Worm (Caenorhabditis elegans): ENCODE data around the gene hex-1.
A peak's percentile ranks its signal among the peaks of the same experiment; 100 is the strongest.

Gene hex-1

DNA sequence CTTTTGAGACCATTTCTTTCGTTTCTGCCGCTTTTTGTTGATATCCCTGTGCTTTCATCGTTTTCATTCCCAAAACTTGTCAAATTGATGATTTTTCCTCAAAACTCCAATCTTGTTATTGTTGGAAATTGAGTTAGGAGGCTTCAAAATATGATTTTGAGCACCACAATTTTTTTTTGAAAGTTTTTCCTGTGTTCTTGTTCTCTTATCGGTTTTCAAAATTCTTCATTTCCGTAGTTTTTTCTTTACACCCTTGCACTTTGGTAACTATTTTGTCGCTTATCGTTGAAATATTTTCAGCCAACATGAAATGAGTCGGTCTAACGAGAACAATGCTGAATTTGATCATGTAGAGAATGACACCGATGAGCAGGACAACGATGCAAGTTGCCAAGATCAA is 40.4 kb upstream of the hex-1 start, which contains the start of gene F48B9.1:
Gene F48B9.1, plus strand, starts transcription at position 301 of the 400 bp plus-strand sequence.
- TF ChIP-seq nhr-12 (tag; optimal IDR thresholded peaks at IDR 0.05), result no peak
- no peak for TF ChIP-seq cnd-1 (tag; optimal IDR thresholded peaks at IDR 0.05)
- TF ChIP-seq ceh-83 (GFP tag; optimal IDR thresholded peaks at IDR 0.05), result no peak
- TF ChIP-seq hlh-1 (tag; optimal IDR thresholded peaks at IDR 0.05), result no peak
- TF ChIP-seq sem-2 (GFP tag; optimal IDR thresholded peaks at IDR 0.05), result no peak
- no peak for TF ChIP-seq M03D4.4 (tag; optimal IDR thresholded peaks at IDR 0.05)
- TF ChIP-seq elt-1 (tag; optimal IDR thresholded peaks at IDR 0.05; ENCODE audit: borderline replicate concordance, insufficient read depth), result no peak
- TF ChIP-seq pha-4 (tag; optimal IDR thresholded peaks at IDR 0.05), result no peak

DNA sequence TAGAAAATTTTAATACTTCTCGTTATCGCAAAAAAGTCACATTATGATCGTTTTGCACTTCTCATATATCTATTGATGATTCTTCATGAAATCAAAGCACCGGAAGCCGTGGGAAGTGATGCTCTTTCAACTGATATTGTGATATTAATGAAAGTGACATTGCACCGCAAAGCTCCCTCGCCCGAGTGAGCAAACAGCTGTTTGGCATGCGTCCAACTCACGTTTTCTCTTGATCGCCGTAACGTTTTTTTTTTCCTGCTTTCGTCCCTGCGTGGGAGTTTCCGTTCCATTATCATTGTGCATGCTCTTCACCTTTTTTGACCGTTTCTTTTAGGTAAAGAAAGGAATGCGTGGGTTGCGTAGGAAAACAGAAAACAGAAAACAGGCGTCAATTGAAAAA is 32.1 kb upstream of the hex-1 start:
- TF ChIP-seq tbx-8 (GFP tag; optimal IDR thresholded peaks at IDR 0.05) (no peak), ceh-43 (GFP tag; optimal IDR thresholded peaks at IDR 0.05) (no peak), hlh-1 (tag; optimal IDR thresholded peaks at IDR 0.05) (peak; percentile 83), ztf-11 (tag; optimal IDR thresholded peaks at IDR 0.05) (no peak), unc-120 (tag; optimal IDR thresholded peaks at IDR 0.05; ENCODE audit: poor library complexity, severe bottlenecking) (peak; percentile 29), mls-2 (tag; optimal IDR thresholded peaks at IDR 0.05) (no peak), unc-39 (tag; optimal IDR thresholded peaks at IDR 0.05) (no peak)

DNA sequence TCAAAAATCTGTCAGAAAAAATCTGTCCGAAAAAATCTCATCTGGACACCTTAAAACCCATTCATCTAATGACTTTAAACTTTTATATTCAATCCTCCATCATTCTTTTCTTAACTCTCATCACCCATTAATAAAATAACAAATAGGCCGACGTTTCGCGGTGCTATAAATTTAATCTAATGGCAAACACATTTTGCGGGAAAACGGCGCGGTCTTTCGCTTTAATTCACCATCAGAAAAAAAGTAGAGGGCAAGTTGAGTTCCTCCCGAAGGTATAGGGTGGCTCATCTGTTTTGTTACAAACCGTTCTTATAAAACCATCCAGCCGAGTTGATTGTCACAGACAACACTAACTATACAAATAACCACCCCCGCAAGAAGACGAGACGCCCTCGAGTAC is 30.2 kb upstream of the hex-1 start:
- TF ChIP-seq hlh-1 (tag; optimal IDR thresholded peaks at IDR 0.05), result no peak
- no peak for TF ChIP-seq unc-39 (tag; optimal IDR thresholded peaks at IDR 0.05)

ce11 chrX:2191925-2192554 is 28.9 kb upstream of the hex-1 start, which contains the start of gene gap-1:
gap-1 (plus strand) TSS chrX:2192504.
- TF ChIP-seq mls-2 (tag; optimal IDR thresholded peaks at IDR 0.05) (no peak), elt-1 (tag; optimal IDR thresholded peaks at IDR 0.05; ENCODE audit: borderline replicate concordance, insufficient read depth) (no peak), mab-5 (tag; optimal IDR thresholded peaks at IDR 0.05) (no peak), cnd-1 (tag; optimal IDR thresholded peaks at IDR 0.05) (no peak), lin-32 (GFP tag; optimal IDR thresholded peaks at IDR 0.05) (no peak)

DNA sequence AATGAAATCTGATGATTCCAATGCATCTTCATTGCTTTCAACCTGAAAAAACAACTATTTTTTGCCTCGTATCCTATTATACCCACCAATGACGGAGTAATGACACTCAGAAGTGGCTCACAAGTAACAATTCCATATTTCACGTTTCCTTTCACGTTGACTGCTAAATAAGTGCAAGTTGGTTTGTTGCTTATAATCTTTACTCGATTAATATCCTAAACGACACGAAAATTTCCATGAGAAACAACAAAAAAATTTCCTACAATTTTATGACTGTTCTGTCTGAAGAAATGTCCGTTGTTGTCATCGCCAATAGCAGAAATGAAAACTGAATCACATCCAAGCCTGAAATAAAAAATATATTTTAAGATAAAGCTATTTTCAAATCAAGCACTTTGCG is 23.5 kb upstream of the hex-1 start:
- no peak for TF ChIP-seq nhr-28 (tag; optimal IDR thresholded peaks at IDR 0.05)
- TF ChIP-seq mls-2 (tag; optimal IDR thresholded peaks at IDR 0.05), result no peak
- TF ChIP-seq ham-2 (GFP tag; optimal IDR thresholded peaks at IDR 0.05), result no peak
- no peak for TF ChIP-seq unc-39 (tag; optimal IDR thresholded peaks at IDR 0.05)
- TF ChIP-seq ceh-43 (GFP tag; optimal IDR thresholded peaks at IDR 0.05), result no peak
- no peak for TF ChIP-seq M03D4.4 (tag; optimal IDR thresholded peaks at IDR 0.05)
- TF ChIP-seq unc-120 (tag; optimal IDR thresholded peaks at IDR 0.05; ENCODE audit: poor library complexity, severe bottlenecking), result no peak
- no peak for TF ChIP-seq blmp-1 (tag; optimal IDR thresholded peaks at IDR 0.05)
- no peak for TF ChIP-seq snpc-4 (tag; optimal IDR thresholded peaks at IDR 0.05)
- TF ChIP-seq ztf-11 (tag; optimal IDR thresholded peaks at IDR 0.05), result no peak
- no peak for TF ChIP-seq pha-4 (tag; optimal IDR thresholded peaks at IDR 0.05)
- TF ChIP-seq ceh-39 (tag; optimal IDR thresholded peaks at IDR 0.05), result no peak
- TF ChIP-seq elt-1 (tag; optimal IDR thresholded peaks at IDR 0.05; ENCODE audit: borderline replicate concordance, insufficient read depth), result no peak
- TF ChIP-seq mab-5 (tag; optimal IDR thresholded peaks at IDR 0.05), result no peak
- no peak for TF ChIP-seq nhr-237 (tag; optimal IDR thresholded peaks at IDR 0.05)
- no peak for TF ChIP-seq cnd-1 (tag; optimal IDR thresholded peaks at IDR 0.05)
- no peak for TF ChIP-seq nhr-76 (tag; optimal IDR thresholded peaks at IDR 0.05)
- TF ChIP-seq hlh-1 (tag; optimal IDR thresholded peaks at IDR 0.05), result no peak

- TF ChIP-seq zip-8 (tag; optimal IDR thresholded peaks at IDR 0.05) (no peak), nhr-2 (tag; optimal IDR thresholded peaks at IDR 0.05) (no peak), ham-2 (GFP tag; optimal IDR thresholded peaks at IDR 0.05) (no peak), ztf-11 (tag; optimal IDR thresholded peaks at IDR 0.05) (no peak), ceh-43 (GFP tag; optimal IDR thresholded peaks at IDR 0.05) (no peak)
Measured at ce11 chrX:2199140-2199539, 21.8 kb upstream of the hex-1 start, which contains the start of gene T24C12.1. T24C12.1 (plus strand) TSS chrX:2199440.

DNA sequence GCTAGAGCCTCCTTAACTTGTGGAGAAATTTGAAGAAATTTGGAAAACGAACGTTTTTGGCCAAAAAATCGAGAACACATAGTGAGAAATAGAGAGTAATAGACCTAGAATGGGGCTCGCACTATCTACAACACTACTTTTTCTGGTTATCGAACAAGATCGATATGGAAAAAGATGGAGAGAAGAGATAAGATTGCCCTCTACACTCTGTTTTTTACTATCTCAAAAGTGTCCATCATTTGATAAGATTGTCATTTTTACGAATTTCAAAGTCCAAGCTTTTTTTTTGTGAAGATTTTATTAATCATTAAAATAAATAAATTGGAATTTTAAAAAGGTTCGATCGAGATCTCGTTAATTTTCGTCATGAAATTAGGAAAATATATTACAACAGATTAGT is 17.2 kb upstream of the hex-1 start, which contains the start of gene T24C12.3:
Gene T24C12.3, minus strand, starts transcription at position 134 of the 400 bp plus-strand sequence.
- TF ChIP-seq unc-62 (GFP tag; optimal IDR thresholded peaks at IDR 0.05) (no peak), elt-1 (tag; optimal IDR thresholded peaks at IDR 0.05; ENCODE audit: borderline replicate concordance, insufficient read depth) (peak; percentile 81)
